Fruit fly (Drosophila melanogaster) whole organism, embryonic: ENCODE results near the gene srp.

Source experiments
- CG10147 ChIP-seq: fragments of 200-800 bp; sonication (Bioruptor generic); optimal IDR thresholded peaks from 2 replicates; lab custom pipeline; 2019; ENCODE audit warnings: missing biosample characterization, mild to moderate bottlenecking, missing genetic modification characterization, moderate library complexity
- CG10321 ChIP-seq: fragments of 200-800 bp; sonication (Bioruptor generic); IDR thresholded peaks from 2 replicates; pipeline ENCODE4 v1.3.6; 2022; ENCODE audit warnings: missing biosample characterization, missing genetic modification characterization
- CG10979 ChIP-seq: fragments of 200-800 bp; sonication (Bioruptor generic); optimal IDR thresholded peaks from 2 replicates; lab custom pipeline; 2018; ENCODE audit warnings: missing biosample characterization, mild to moderate bottlenecking, missing genetic modification characterization, moderate library complexity
- CG12104 ChIP-seq: fragments of 200-800 bp; sonication (Bioruptor generic); optimal IDR thresholded peaks from 3 replicates; lab custom pipeline; 2016; ENCODE audit warnings: missing biosample characterization, missing genetic modification characterization
- CG12659 ChIP-seq: fragments of 200-800 bp; sonication (Bioruptor generic); optimal IDR thresholded peaks from 3 replicates; lab custom pipeline; 2017; ENCODE audit warnings: mild to moderate bottlenecking, missing biosample characterization, missing genetic modification reagents, missing genetic modification characterization
- CG12744 ChIP-seq: fragments of 200-800 bp; sonication (Bioruptor generic); optimal IDR thresholded peaks from 2 replicates; lab custom pipeline; 2016; ENCODE audit warnings: missing biosample characterization, missing genetic modification characterization
- CG14014 ChIP-seq: fragments of 200-800 bp; sonication (Bioruptor generic); IDR thresholded peaks from 2 replicates; pipeline ENCODE4 v1.3.6; 2022; ENCODE audit warnings: missing biosample characterization, missing genetic modification characterization
- CG15073 ChIP-seq: fragments of 200-800 bp; sonication (Bioruptor generic); optimal IDR thresholded peaks from 2 replicates; lab custom pipeline; 2016; ENCODE audit warnings: missing biosample characterization, missing genetic modification characterization
- CG17829 ChIP-seq: fragments of 200-800 bp; optimal IDR thresholded peaks from 2 replicates; lab custom pipeline; 2019; ENCODE audit warnings: missing biosample characterization, mild to moderate bottlenecking, missing genetic modification characterization, moderate library complexity
- CG18476 ChIP-seq: fragments of 200-800 bp; sonication (Bioruptor generic); optimal IDR thresholded peaks from 2 replicates; lab custom pipeline; 2016; ENCODE audit warnings: missing biosample characterization, mild to moderate bottlenecking, missing genetic modification characterization
- CG18619 ChIP-seq: fragments of 200-800 bp; sonication (Bioruptor generic); optimal IDR thresholded peaks from 3 replicates; lab custom pipeline; 2017; ENCODE audit warnings: missing biosample characterization, mild to moderate bottlenecking, missing genetic modification characterization
- CG2889 ChIP-seq: fragments of 200-800 bp; sonication (Bioruptor generic); IDR thresholded peaks from 3 replicates; pipeline ENCODE4 v1.3.6; 2022; ENCODE audit warnings: missing biosample characterization, missing genetic modification characterization
- CG4404 ChIP-seq: fragments of 200-800 bp; sonication (Bioruptor generic); IDR thresholded peaks from 2 replicates; pipeline ENCODE4 v1.3.6; 2022; ENCODE audit warnings: missing biosample characterization, missing genetic modification characterization
- CG6765 ChIP-seq: fragments of 200-800 bp; sonication (Bioruptor generic); optimal IDR thresholded peaks from 3 replicates; lab custom pipeline; 2017; ENCODE audit warnings: missing biosample characterization, mild to moderate bottlenecking, missing genetic modification characterization
- CG7372 ChIP-seq: fragments of 200-800 bp; sonication (Bioruptor generic); IDR thresholded peaks from 2 replicates; pipeline ENCODE4 v1.3.6; 2022; ENCODE audit warnings: missing biosample characterization, missing genetic modification characterization
- CG8924 ChIP-seq: fragments of 200-800 bp; optimal IDR thresholded peaks from 3 replicates; lab custom pipeline; 2019; ENCODE audit warnings: missing biosample characterization, mild to moderate bottlenecking, missing genetic modification characterization, moderate library complexity
- Dad ChIP-seq: fragments of 200-800 bp; sonication (Bioruptor generic); optimal IDR thresholded peaks from 3 replicates; lab custom pipeline; 2016; ENCODE audit warnings: missing biosample characterization, missing genetic modification characterization
- Dip3 ChIP-seq: fragments of 200-800 bp; sonication (Bioruptor generic); optimal IDR thresholded peaks from 3 replicates; lab custom pipeline; 2016; ENCODE audit warnings: missing biosample characterization, missing genetic modification characterization
- Drgx ChIP-seq: fragments of 200-800 bp; sonication (Bioruptor generic); IDR thresholded peaks from 2 replicates; pipeline ENCODE4 v1.3.6; 2022; ENCODE audit warnings: missing biosample characterization, missing genetic modification characterization
- Ets97D ChIP-seq: fragments of 200-800 bp; sonication (Bioruptor generic); optimal IDR thresholded peaks from 3 replicates; lab custom pipeline; 2016; ENCODE audit warnings: missing biosample characterization, missing genetic modification characterization
- HLH4C ChIP-seq: fragments of 200-800 bp; sonication (Bioruptor generic); IDR thresholded peaks from 3 replicates; pipeline ENCODE4 v1.3.6; 2022; ENCODE audit warnings: missing biosample characterization, missing genetic modification characterization; ENCODE audit not compliant: partially characterized antibody
- Lhr ChIP-seq: fragments of 200-800 bp; sonication (Bioruptor generic); optimal IDR thresholded peaks from 3 replicates; lab custom pipeline; 2017; ENCODE audit warnings: mild to moderate bottlenecking, missing biosample characterization, missing genetic modification reagents, missing genetic modification characterization
- MBD-R2 ChIP-seq: fragments of 200-800 bp; sonication (Bioruptor generic); IDR thresholded peaks from 2 replicates; pipeline ENCODE4 v1.3.6; 2022; ENCODE audit warnings: missing biosample characterization, missing genetic modification characterization
- MESR4 ChIP-seq: fragments of 200-800 bp; sonication (Bioruptor generic); optimal IDR thresholded peaks from 2 replicates; lab custom pipeline; 2018; ENCODE audit warnings: missing biosample characterization, mild to moderate bottlenecking, missing genetic modification characterization, moderate library complexity
- Nf-YA ChIP-seq: fragments of 200-800 bp; sonication (Bioruptor generic); IDR thresholded peaks from 2 replicates; pipeline ENCODE4 v1.3.6; 2022; ENCODE audit warnings: missing biosample characterization, missing genetic modification characterization
- Stat92E ChIP-seq, 3 experiments: fragments of >200 bp in 2 of 3; fragments of 200-800 bp in 1 of 3; sonication (Bioruptor generic) in 1 of 3; optimal IDR thresholded peaks; 2 replicates each; lab custom pipeline; 2017 to 2019; ENCODE audit warnings: missing biosample characterization in 3 of 3, missing genetic modification characterization in 3 of 3, mild to moderate bottlenecking in 1 of 3, moderate library complexity in 1 of 3
- bbx ChIP-seq: fragments of 200-800 bp; sonication (Bioruptor generic); IDR thresholded peaks from 2 replicates; pipeline ENCODE4 v1.3.6; 2022; ENCODE audit warnings: missing biosample characterization, missing genetic modification characterization; ENCODE audit not compliant: partially characterized antibody
- caup ChIP-seq: fragments of 200-800 bp; sonication (Bioruptor generic); optimal IDR thresholded peaks from 3 replicates; lab custom pipeline; 2017; ENCODE audit warnings: missing biosample characterization, mild to moderate bottlenecking, missing genetic modification characterization, moderate library complexity; ENCODE audit not compliant: severe bottlenecking
- chinmo ChIP-seq: fragments of 200-800 bp; sonication (Bioruptor generic); IDR thresholded peaks from 4 replicates; pipeline ENCODE4 v1.3.6; 2022; ENCODE audit warnings: missing biosample characterization, missing genetic modification characterization; ENCODE audit not compliant: partially characterized antibody
- gem ChIP-seq: fragments of 200-800 bp; sonication (Bioruptor generic); optimal IDR thresholded peaks from 2 replicates; lab custom pipeline; 2019; ENCODE audit warnings: missing biosample characterization, mild to moderate bottlenecking, missing genetic modification characterization, moderate library complexity
- grn ChIP-seq: fragments of 200-800 bp; sonication (Bioruptor generic); optimal IDR thresholded peaks from 3 replicates; lab custom pipeline; 2017; ENCODE audit warnings: missing biosample characterization, missing genetic modification characterization
- gro ChIP-seq: fragments of 200-800 bp; sonication (Bioruptor generic); optimal IDR thresholded peaks from 2 replicates; lab custom pipeline; 2016; ENCODE audit warnings: missing biosample characterization, missing genetic modification characterization
- gsb ChIP-seq: fragments of 200-800 bp; sonication (Bioruptor generic); IDR thresholded peaks from 2 replicates; pipeline ENCODE4 v1.3.6; 2022; ENCODE audit warnings: missing biosample characterization, missing genetic modification characterization
- ham ChIP-seq: fragments of 200-800 bp; sonication (Bioruptor generic); IDR thresholded peaks from 2 replicates; pipeline ENCODE4 v1.3.6; 2022; ENCODE audit warnings: missing biosample characterization, missing genetic modification characterization
- hbn ChIP-seq: fragments of 200-800 bp; sonication (Bioruptor generic); IDR thresholded peaks from 2 replicates; pipeline ENCODE4 v1.3.6; 2022; ENCODE audit warnings: missing biosample characterization, missing genetic modification characterization; ENCODE audit not compliant: partially characterized antibody
- klu ChIP-seq: fragments of 200-800 bp; sonication (Bioruptor generic); IDR thresholded peaks from 2 replicates; pipeline ENCODE4 v1.3.6; 2022; ENCODE audit warnings: missing biosample characterization, missing genetic modification characterization
- lmd ChIP-seq: fragments of 200-800 bp; sonication (Bioruptor generic); IDR thresholded peaks from 2 replicates; pipeline ENCODE4 v1.3.6; 2022; ENCODE audit warnings: missing biosample characterization, missing genetic modification characterization
- lov ChIP-seq, 2 experiments: fragments of 200-800 bp in 1 of 2; fragments of >200 bp in 1 of 2; sonication (Bioruptor generic) in 1 of 2; IDR thresholded peaks in 1 of 2; optimal IDR thresholded peaks in 1 of 2; 2 replicates in 1 of 2; 3 replicates in 1 of 2; pipeline versions ENCODE4 v1.3.6 to Lab custom; 2017 to 2022; ENCODE audit warnings: missing biosample characterization in 1 of 2, missing genetic modification characterization in 1 of 2
- luna ChIP-seq: fragments of 200-800 bp; sonication (Bioruptor generic); optimal IDR thresholded peaks from 2 replicates; lab custom pipeline; 2016; ENCODE audit warnings: missing biosample characterization, missing genetic modification characterization
- onecut ChIP-seq: fragments of 200-800 bp; sonication (Bioruptor generic); IDR thresholded peaks from 2 replicates; pipeline ENCODE4 v1.3.6; 2022; ENCODE audit warnings: missing biosample characterization, missing genetic modification characterization
- phol ChIP-seq: fragments of 200-800 bp; sonication (Bioruptor generic); optimal IDR thresholded peaks from 3 replicates; lab custom pipeline; 2018; ENCODE audit warnings: missing biosample characterization, mild to moderate bottlenecking, missing genetic modification characterization, moderate library complexity
- psq ChIP-seq: fragments of 200-800 bp; sonication (Bioruptor generic); optimal IDR thresholded peaks from 2 replicates; lab custom pipeline; 2017; ENCODE audit warnings: missing biosample characterization, missing genetic modification characterization
- pzg ChIP-seq: fragments of 200-800 bp; sonication (Bioruptor generic); optimal IDR thresholded peaks from 3 replicates; lab custom pipeline; 2018; ENCODE audit warnings: missing biosample characterization, mild to moderate bottlenecking, missing genetic modification characterization, moderate library complexity
- sens ChIP-seq: fragments of 200-800 bp; sonication (Bioruptor generic); peaks from one replicate; lab custom pipeline; 2016; ENCODE audit warnings: missing biosample characterization, missing genetic modification characterization
- tin ChIP-seq: fragments of 200-800 bp; sonication (Bioruptor generic); optimal IDR thresholded peaks from 3 replicates; lab custom pipeline; 2016; ENCODE audit warnings: missing biosample characterization, missing genetic modification characterization
- tll ChIP-seq, 2 experiments: fragments of 200-800 bp in 1 of 2; fragments of >200 bp in 1 of 2; sonication (Bioruptor generic) in 1 of 2; optimal IDR thresholded peaks; 2 replicates each; lab custom pipeline; 2017 to 2019; ENCODE audit warnings: missing biosample characterization in 2 of 2, missing genetic modification characterization in 2 of 2, mild to moderate bottlenecking in 1 of 2, moderate library complexity in 1 of 2
- trem ChIP-seq: fragments of 200-800 bp; optimal IDR thresholded peaks from 3 replicates; lab custom pipeline; 2019; ENCODE audit warnings: missing biosample characterization, mild to moderate bottlenecking, missing genetic modification characterization, moderate library complexity
- vfl ChIP-seq: fragments of 200-800 bp; sonication (Bioruptor generic); optimal IDR thresholded peaks from 2 replicates; lab custom pipeline; 2016; ENCODE audit warnings: missing biosample characterization, missing genetic modification characterization
- vnd ChIP-seq: fragments of 200-800 bp; sonication (Bioruptor generic); IDR thresholded peaks from 3 replicates; pipeline ENCODE4 v1.3.6; 2022; ENCODE audit warnings: missing biosample characterization, missing genetic modification characterization; ENCODE audit not compliant: partially characterized antibody

The srp gene

DNA sequence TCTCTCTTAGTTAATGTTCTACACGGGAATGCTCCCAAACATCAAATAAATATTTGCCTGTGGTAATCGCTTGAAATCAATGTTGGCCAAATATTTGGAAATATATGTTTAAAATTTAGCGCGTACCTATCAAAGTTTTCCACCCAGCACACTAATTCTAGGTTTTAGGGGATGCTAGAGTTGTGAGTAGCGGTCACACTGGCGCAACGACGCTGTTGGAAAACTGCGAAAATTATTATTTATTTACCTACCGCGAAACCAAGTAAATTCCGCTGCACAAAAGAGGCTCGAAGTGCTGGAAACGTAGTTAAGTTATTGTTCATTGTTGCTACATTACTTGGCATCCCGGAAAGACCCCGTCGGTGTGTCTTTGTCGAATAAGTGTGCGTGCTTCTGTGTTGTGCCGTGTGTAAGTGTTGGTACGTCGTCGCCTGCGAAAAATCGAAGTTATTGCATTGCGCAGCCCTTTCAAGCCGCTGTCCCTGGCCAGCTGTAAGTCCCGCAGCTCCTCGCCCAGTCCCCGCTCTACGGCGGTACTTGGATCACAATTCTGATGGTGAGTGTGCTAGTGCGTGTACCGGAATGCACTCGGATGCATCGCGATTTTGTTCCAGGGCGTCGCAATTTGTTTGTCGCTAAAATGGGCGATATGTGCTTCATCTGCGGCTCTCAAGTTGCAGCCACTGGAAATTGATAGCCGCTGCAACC lies 64.8 kb downstream of the srp start, which contains the start of gene msps (continued):
- TF ChIP-seq grn = no peak
- peak; percentile 90 for TF ChIP-seq onecut (GFP tag; lab: Robert Waterston, UW)
- peak; percentile 24 for TF ChIP-seq CG17829
- TF ChIP-seq CG4404 (GFP tag; lab: Robert Waterston, UW) = no peak
- peak; percentile 3 for TF ChIP-seq phol (tag; lab: Kevin White, UChicago)
- peak; percentile 55 for TF ChIP-seq MESR4 (GFP tag; lab: Kevin White, UChicago)
- TF ChIP-seq Stat92E (GFP tag; optimal IDR thresholded peaks at IDR 0.05; lab: Kevin White, UChicago) = peak in 1 of 3 experiments; percentile 1
- TF ChIP-seq klu (GFP tag; lab: Robert Waterston, UW) = no peak
- TF ChIP-seq lov (optimal IDR thresholded peaks at IDR 0.05; lab: Kevin White, UChicago) = no peak
- no peak for TF ChIP-seq lov (GFP tag; IDR thresholded peaks at IDR 0.05; lab: Robert Waterston, UW)
- TF ChIP-seq CG18619 (GFP tag; lab: Kevin White, UChicago) = no peak
- TF ChIP-seq vnd (GFP tag; lab: Robert Waterston, UW) = peak; percentile 54; the same call in 2 of the 3 replicates
- TF ChIP-seq CG12104 (GFP tag; lab: Kevin White, UChicago) = no peak
- TF ChIP-seq trem = peak; percentile 39
- no peak for TF ChIP-seq Lhr
- no peak for TF ChIP-seq lmd (GFP tag; lab: Robert Waterston, UW)
- TF ChIP-seq vfl (GFP tag; lab: Kevin White, UChicago) = no peak
- peak; percentile 82 for TF ChIP-seq MBD-R2 (GFP tag; lab: Robert Waterston, UW)
- no peak for TF ChIP-seq ham (GFP tag; lab: Robert Waterston, UW)
- TF ChIP-seq Dip3 (GFP tag; lab: Kevin White, UChicago) = no peak
- TF ChIP-seq CG6765 (GFP tag; lab: Kevin White, UChicago) = no peak
- TF ChIP-seq sens (GFP tag; lab: Kevin White, UChicago) = peak; percentile 77
- no peak for TF ChIP-seq CG10979 (tag; lab: Kevin White, UChicago)
- peak; percentile 52; the same call in 2 of the 3 replicates for TF ChIP-seq HLH4C (GFP tag; lab: Robert Waterston, UW)
- no peak for TF ChIP-seq CG10321
- 0 out of 4 replicates have a peak, but pooled peaks have one; percentile 49 for TF ChIP-seq chinmo (GFP tag; lab: Robert Waterston, UW)
- no peak for TF ChIP-seq Dad (GFP tag; lab: Kevin White, UChicago)
- no peak for TF ChIP-seq psq
- TF ChIP-seq CG15073 (GFP tag; lab: Kevin White, UChicago) = no peak
- TF ChIP-seq hbn = 0 out of 2 replicates have a peak, but pooled peaks have one; percentile 10
- TF ChIP-seq gsb (GFP tag; lab: Robert Waterston, UW) = no peak
- peak; percentile 67 for TF ChIP-seq CG12659 (GFP tag; lab: Kevin White, UChicago)
- TF ChIP-seq CG7372 (GFP tag; lab: Robert Waterston, UW) = no peak
- no peak for TF ChIP-seq gro (GFP tag; lab: Kevin White, UChicago)
- no peak for TF ChIP-seq tll (GFP tag; optimal IDR thresholded peaks at IDR 0.05; lab: Kevin White, UChicago)
- peak; percentile 13 for TF ChIP-seq Ets97D (GFP tag; lab: Kevin White, UChicago)
- TF ChIP-seq luna (GFP tag; lab: Kevin White, UChicago) = no peak
- TF ChIP-seq Nf-YA (GFP tag; lab: Robert Waterston, UW) = no peak
- peak; percentile 84 for TF ChIP-seq pzg (GFP tag; lab: Kevin White, UChicago)
- TF ChIP-seq CG14014 = no peak
- TF ChIP-seq caup (GFP tag; lab: Kevin White, UChicago) = no peak
- TF ChIP-seq CG18476 (GFP tag; lab: Kevin White, UChicago) = no peak
- TF ChIP-seq CG10147 = no peak
- peak; percentile 19 for TF ChIP-seq CG8924 (tag; lab: Kevin White, UChicago)
- no peak for TF ChIP-seq CG12744 (GFP tag; lab: Kevin White, UChicago)
- no peak for TF ChIP-seq CG2889
- TF ChIP-seq Drgx (GFP tag; lab: Robert Waterston, UW) = no peak
- TF ChIP-seq bbx (GFP tag; lab: Robert Waterston, UW) = peak; percentile 89
- TF ChIP-seq tin (GFP tag; lab: Kevin White, UChicago) = no peak
- TF ChIP-seq gem (tag; lab: Kevin White, UChicago) = no peak
- TF ChIP-seq, all 482 proteins: peak for 63
